Worm (Caenorhabditis elegans) whole organism, mixed stage, embryonic: Measurements from ENCODE around the gene ugtp-1.

Experiments used
- M03D4.4 ChIP-seq: sonication (generic microtip); optimal IDR thresholded peaks from 2 replicates; lab custom pipeline; 2017; ENCODE audit warnings: mild to moderate bottlenecking, missing genetic modification characterization, missing compliant biosample characterization
- bed-3 ChIP-seq: fragments of 200-800 bp; sonication (Bioruptor generic); optimal IDR thresholded peaks from 3 replicates; lab custom pipeline; 2018; ENCODE audit warnings: mild to moderate bottlenecking, missing genetic modification characterization, moderate library complexity, missing compliant biosample characterization
- blmp-1 ChIP-seq: fragments of 150-350 bp; optimal IDR thresholded peaks from 2 replicates; lab custom pipeline; 2014; ENCODE audit warnings: missing biosample characterization, missing genetic modification characterization
- ceh-39 ChIP-seq: fragments of 150-350 bp; optimal IDR thresholded peaks from 2 replicates; lab custom pipeline; 2014; ENCODE audit warnings: missing biosample characterization, missing genetic modification characterization
- ceh-43 ChIP-seq: fragments of 200-800 bp; sonication (Bioruptor generic); optimal IDR thresholded peaks from 2 replicates; lab custom pipeline; 2018; ENCODE audit warnings: mild to moderate bottlenecking, missing genetic modification characterization, moderate library complexity, missing compliant biosample characterization
- ceh-83 ChIP-seq: fragments of 200-800 bp; sonication (Bioruptor generic); optimal IDR thresholded peaks from 2 replicates; lab custom pipeline; 2018; ENCODE audit warnings: mild to moderate bottlenecking, missing genetic modification characterization, missing compliant biosample characterization
- ces-1 ChIP-seq: fragments of 150-350 bp; optimal IDR thresholded peaks from 2 replicates; lab custom pipeline; 2014; ENCODE audit warnings: missing biosample characterization, missing genetic modification reagents, missing genetic modification characterization
- cnd-1 ChIP-seq: fragments of 200-800 bp; sonication (Bioruptor generic); optimal IDR thresholded peaks from 2 replicates; lab custom pipeline; 2018; ENCODE audit warnings: mild to moderate bottlenecking, missing genetic modification characterization, missing compliant biosample characterization
- drap-1 ChIP-seq: fragments of 200-800 bp; sonication (Bioruptor generic); optimal IDR thresholded peaks from 3 replicates; lab custom pipeline; 2018; ENCODE audit warnings: mild to moderate bottlenecking, missing genetic modification characterization, missing compliant biosample characterization
- elt-1 ChIP-seq: sonication (generic microtip); optimal IDR thresholded peaks from 2 replicates; lab custom pipeline; 2017; ENCODE audit warnings: missing genetic modification characterization, mild to moderate bottlenecking, missing compliant biosample characterization, antibody characterized with exemption, moderate library complexity, borderline replicate concordance; ENCODE audit not compliant: insufficient read depth
- elt-3 ChIP-seq: fragments of 150-350 bp; optimal IDR thresholded peaks from 2 replicates; lab custom pipeline; 2014; ENCODE audit warnings: missing biosample characterization, missing genetic modification characterization
- flh-1 ChIP-seq: fragments of 200-800 bp; sonication (Bioruptor generic); optimal IDR thresholded peaks from 2 replicates; lab custom pipeline; 2018; ENCODE audit warnings: mild to moderate bottlenecking, missing genetic modification characterization, moderate library complexity, missing compliant biosample characterization
- ham-2 ChIP-seq: fragments of 200-800 bp; sonication (Bioruptor generic); optimal IDR thresholded peaks from 2 replicates; lab custom pipeline; 2018; ENCODE audit warnings: mild to moderate bottlenecking, missing genetic modification characterization, missing compliant biosample characterization
- hlh-1 ChIP-seq: fragments of 150-350 bp; optimal IDR thresholded peaks from 2 replicates; lab custom pipeline; 2014; ENCODE audit warnings: missing biosample characterization, missing genetic modification reagents, missing genetic modification characterization
- lin-13 ChIP-seq: fragments of 150-350 bp; optimal IDR thresholded peaks from 2 replicates; lab custom pipeline; 2014; ENCODE audit warnings: missing biosample characterization, missing genetic modification characterization
- lin-32 ChIP-seq: fragments of 200-800 bp; sonication (Bioruptor generic); optimal IDR thresholded peaks from 2 replicates; lab custom pipeline; 2018; ENCODE audit warnings: mild to moderate bottlenecking, missing genetic modification characterization, missing compliant biosample characterization
- lsy-2 ChIP-seq: fragments of 150-350 bp; optimal IDR thresholded peaks from 2 replicates; lab custom pipeline; 2014; ENCODE audit warnings: missing biosample characterization, missing genetic modification characterization
- mab-5 ChIP-seq: fragments of 150-350 bp; optimal IDR thresholded peaks from 2 replicates; lab custom pipeline; 2014; ENCODE audit warnings: missing biosample characterization, missing genetic modification characterization
- mep-1 ChIP-seq: fragments of 150-350 bp; optimal IDR thresholded peaks from 2 replicates; lab custom pipeline; 2017; ENCODE audit warnings: missing biosample characterization, missing genetic modification reagents, missing genetic modification characterization, inconsistent platforms
- mls-2 ChIP-seq: sonication (generic microtip); optimal IDR thresholded peaks from 2 replicates; lab custom pipeline; 2016; ENCODE audit warnings: mild to moderate bottlenecking, missing genetic modification characterization, moderate library complexity, missing compliant biosample characterization
- nhr-12 ChIP-seq: fragments of 150-350 bp; optimal IDR thresholded peaks from 2 replicates; lab custom pipeline; 2014; ENCODE audit warnings: missing biosample characterization, missing genetic modification characterization
- nhr-2 ChIP-seq: fragments of 150-350 bp; optimal IDR thresholded peaks from 2 replicates; lab custom pipeline; 2014; ENCODE audit warnings: missing biosample characterization, missing genetic modification characterization
- nhr-237 ChIP-seq: fragments of 150-350 bp; optimal IDR thresholded peaks from 2 replicates; lab custom pipeline; 2014; ENCODE audit warnings: missing biosample characterization, missing genetic modification characterization
- nhr-28 ChIP-seq: fragments of 150-350 bp; optimal IDR thresholded peaks from 2 replicates; lab custom pipeline; 2014; ENCODE audit warnings: missing biosample characterization, missing genetic modification characterization
- nhr-76 ChIP-seq: sonication (generic microtip); optimal IDR thresholded peaks from 2 replicates; lab custom pipeline; 2017; ENCODE audit warnings: missing biosample characterization, missing genetic modification characterization
- pha-4 ChIP-seq: fragments of 150-350 bp; optimal IDR thresholded peaks from 2 replicates; lab custom pipeline; 2018; ENCODE audit warnings: missing biosample characterization, missing genetic modification reagents, missing genetic modification characterization
- sem-2 ChIP-seq: fragments of 200-800 bp; sonication (Bioruptor generic); optimal IDR thresholded peaks from 2 replicates; lab custom pipeline; 2018; ENCODE audit warnings: mild to moderate bottlenecking, missing genetic modification characterization, missing compliant biosample characterization
- snpc-4 ChIP-seq: fragments of 150-350 bp; optimal IDR thresholded peaks from 2 replicates; lab custom pipeline; 2014; ENCODE audit warnings: missing biosample characterization, missing genetic modification characterization
- sptf-1 ChIP-seq: sonication (generic microtip); optimal IDR thresholded peaks from 2 replicates; lab custom pipeline; 2017; ENCODE audit warnings: mild to moderate bottlenecking, missing genetic modification characterization, moderate library complexity, missing compliant biosample characterization
- tbx-8 ChIP-seq: fragments of 200-800 bp; sonication (Bioruptor generic); optimal IDR thresholded peaks from 2 replicates; lab custom pipeline; 2018; ENCODE audit warnings: mild to moderate bottlenecking, missing genetic modification characterization, moderate library complexity, missing compliant biosample characterization
- unc-120 ChIP-seq: sonication (generic microtip); optimal IDR thresholded peaks from 2 replicates; lab custom pipeline; 2017; ENCODE audit warnings: missing genetic modification characterization, missing compliant biosample characterization; ENCODE audit not compliant: poor library complexity, severe bottlenecking
- unc-39 ChIP-seq: fragments of 150-350 bp; optimal IDR thresholded peaks from 2 replicates; lab custom pipeline; 2014; ENCODE audit warnings: missing biosample characterization, missing genetic modification characterization
- unc-62 ChIP-seq: fragments of 150-350 bp; optimal IDR thresholded peaks from 2 replicates; lab custom pipeline; 2014; ENCODE audit warnings: missing biosample characterization, missing genetic modification reagents, missing genetic modification characterization
- zip-8 ChIP-seq: fragments of 150-350 bp; optimal IDR thresholded peaks from 2 replicates; lab custom pipeline; 2014; ENCODE audit warnings: missing biosample characterization, missing genetic modification characterization
- ztf-11 ChIP-seq: fragments of 150-350 bp; optimal IDR thresholded peaks from 2 replicates; lab custom pipeline; 2014; ENCODE audit warnings: missing biosample characterization, missing genetic modification characterization

ugtp-1 gene

DNA sequence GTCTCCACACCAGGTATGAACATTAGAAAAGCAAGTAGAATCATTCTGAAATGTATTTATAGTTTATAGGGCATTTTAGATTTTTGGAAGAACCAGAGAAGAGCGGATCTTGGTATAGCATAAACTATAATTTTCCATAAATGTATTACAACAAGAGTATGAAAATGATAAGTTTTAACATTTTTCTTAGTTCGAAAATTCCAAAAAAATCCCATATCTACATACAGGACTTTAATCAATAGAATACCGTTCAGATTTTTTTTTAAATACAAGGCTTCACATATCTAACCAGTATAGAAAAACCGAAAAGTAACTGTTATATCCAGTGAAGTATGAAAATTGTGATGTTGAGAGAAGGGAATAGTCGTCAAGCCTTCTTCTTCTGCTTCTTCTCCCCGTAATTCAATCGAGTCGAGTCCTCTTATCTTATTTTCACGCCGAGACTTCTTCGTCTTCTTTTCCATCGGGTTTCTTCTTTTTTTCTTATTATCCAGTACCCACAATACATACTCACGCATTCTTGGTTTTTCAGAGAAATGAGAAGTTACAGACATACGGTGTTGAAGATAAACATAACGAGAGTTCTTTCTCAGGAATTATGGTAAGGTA lies 6.6 kb downstream of the ugtp-1 start, which contains the start of gene ZK370.6:
TSS of gene ZK370.6 (minus strand) at position 51 of the 609 bp plus-strand sequence.
- TF ChIP-seq cnd-1 (tag; lab: Kevin White, UChicago) = no peak
- peak; percentile 92 for TF ChIP-seq ces-1 (GFP tag; lab: Kevin White, UChicago)
- TF ChIP-seq, all 35 proteins: peak for 1

DNA sequence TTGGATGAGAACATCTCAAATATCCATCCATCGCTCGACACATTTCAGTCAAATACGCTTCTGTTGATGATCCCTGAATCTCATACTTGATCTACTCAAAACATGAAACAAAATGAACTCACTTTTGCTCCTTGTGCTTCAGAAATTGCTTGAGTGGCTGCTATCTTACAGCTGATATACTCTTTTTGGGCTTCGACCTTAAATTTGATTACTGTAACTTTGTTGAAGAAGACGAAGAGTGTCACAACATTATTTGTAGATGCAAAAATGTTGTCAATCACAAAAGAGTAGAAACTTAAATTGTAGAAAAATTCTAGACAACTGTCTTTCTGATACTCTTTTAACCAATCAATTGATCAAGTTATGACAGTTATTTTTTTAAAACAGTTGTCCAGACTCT lies 7.9 kb downstream of the ugtp-1 start:
- TF ChIP-seq snpc-4 (tag; lab: Kevin White, UChicago) (no peak), ces-1 (GFP tag; lab: Kevin White, UChicago) (peak; percentile 8)

DNA sequence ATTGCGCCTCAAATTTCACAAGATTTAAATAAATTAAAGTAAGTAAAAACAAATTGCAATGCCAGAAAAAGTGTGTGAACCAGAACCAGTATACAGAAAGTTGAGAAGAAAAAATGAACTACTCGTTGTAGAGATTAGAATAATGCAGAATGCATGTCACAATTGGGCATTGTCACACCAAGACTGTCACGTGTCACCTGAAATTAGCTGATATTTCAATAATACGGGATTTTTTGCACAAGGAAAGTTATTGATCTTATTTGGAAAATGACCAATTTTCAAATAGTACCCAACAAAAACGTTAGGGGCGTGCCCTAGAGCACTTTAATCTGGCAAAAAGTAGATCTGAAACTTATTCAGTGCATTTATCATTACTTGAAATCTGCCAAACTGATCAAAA lies 8.6 kb downstream of the ugtp-1 start:
- TF ChIP-seq ztf-11 (tag; lab: Kevin White, UChicago) (no peak), nhr-28 (no peak), bed-3 (GFP tag; lab: Kevin White, UChicago) (no peak), nhr-12 (tag; lab: Kevin White, UChicago) (no peak)
- TF ChIP-seq, all 35 proteins: peak for 0

DNA sequence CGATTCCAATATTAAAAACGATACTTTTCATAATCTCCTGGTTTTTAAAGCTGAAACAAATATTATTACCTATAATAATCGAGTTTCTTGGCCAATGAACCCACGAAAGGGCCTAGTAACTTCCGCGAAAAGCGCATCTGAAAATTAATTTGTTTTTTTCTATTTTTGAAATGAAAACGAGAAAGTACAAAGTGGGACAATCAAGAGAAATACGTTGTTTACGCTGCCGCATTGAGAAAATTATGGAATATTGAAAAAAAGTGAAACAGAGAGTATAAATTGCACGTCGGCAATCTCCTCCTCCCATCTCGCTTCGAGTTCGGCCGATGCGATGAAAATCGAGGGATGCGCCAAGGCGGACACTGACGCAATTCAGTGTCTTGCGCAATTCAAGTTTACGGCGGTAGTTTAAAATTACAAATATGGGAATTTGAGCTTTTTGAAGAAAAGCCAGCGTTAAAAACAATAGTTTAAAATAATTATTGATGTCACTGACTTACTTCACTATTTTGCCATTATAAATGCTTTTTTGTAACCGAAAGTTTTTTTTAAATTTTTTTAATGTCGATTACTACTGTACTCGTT lies 9.1 kb downstream of the ugtp-1 start, which contains the start of gene pdhk-2:
TSS of gene pdhk-2 (minus strand) at position 137 of the 585 bp plus-strand sequence.
- peak; percentile 72 for TF ChIP-seq ceh-83 (GFP tag; lab: Kevin White, UChicago)
- no peak for TF ChIP-seq nhr-12 (tag; lab: Kevin White, UChicago)
- peak; percentile 78 for TF ChIP-seq M03D4.4 (tag; lab: Kevin White, UChicago)
- TF ChIP-seq elt-3 (tag; lab: Kevin White, UChicago) = no peak
- no peak for TF ChIP-seq blmp-1
- peak; percentile 76 for TF ChIP-seq drap-1 (GFP tag; lab: Kevin White, UChicago)
- TF ChIP-seq cnd-1 (tag; lab: Kevin White, UChicago) = peak; percentile 64
- no peak for TF ChIP-seq sem-2 (GFP tag; lab: Kevin White, UChicago)
- TF ChIP-seq unc-62 (GFP tag; lab: Kevin White, UChicago) = peak; percentile 57
- no peak for TF ChIP-seq tbx-8 (GFP tag; lab: Kevin White, UChicago)
- no peak for TF ChIP-seq nhr-28
- TF ChIP-seq ham-2 = peak; percentile 39
- peak; percentile 76 for TF ChIP-seq pha-4
- TF ChIP-seq ceh-39 = peak; percentile 67
- peak; percentile 87 for TF ChIP-seq lin-13 (tag; lab: Kevin White, UChicago)
- TF ChIP-seq sptf-1 = peak; percentile 86
- peak; percentile 82 for TF ChIP-seq zip-8 (tag; lab: Kevin White, UChicago)
- TF ChIP-seq nhr-76 (tag; lab: Kevin White, UChicago) = no peak
- peak; percentile 71 for TF ChIP-seq ceh-43 (GFP tag; lab: Kevin White, UChicago)
- TF ChIP-seq unc-120 = peak; percentile 90
- TF ChIP-seq mep-1 (tag; lab: Kevin White, UChicago) = peak; percentile 90
- TF ChIP-seq nhr-2 (tag; lab: Kevin White, UChicago) = no peak
- TF ChIP-seq elt-1 (tag; lab: Kevin White, UChicago) = peak; percentile 58
- TF ChIP-seq ztf-11 (tag; lab: Kevin White, UChicago) = no peak
- TF ChIP-seq hlh-1 (tag; lab: Kevin White, UChicago) = peak; percentile 54
- no peak for TF ChIP-seq unc-39
- TF ChIP-seq snpc-4 (tag; lab: Kevin White, UChicago) = no peak
- peak; percentile 85 for TF ChIP-seq lsy-2
- peak; percentile 31 for TF ChIP-seq bed-3 (GFP tag; lab: Kevin White, UChicago)
- peak; percentile 4 for TF ChIP-seq lin-32 (GFP tag; lab: Kevin White, UChicago)
- TF ChIP-seq mab-5 (tag; lab: Kevin White, UChicago) = no peak
- TF ChIP-seq mls-2 = peak; percentile 81
- TF ChIP-seq ces-1 (GFP tag; lab: Kevin White, UChicago) = peak; percentile 78
- TF ChIP-seq flh-1 = peak; percentile 4
- TF ChIP-seq nhr-237 (tag; lab: Kevin White, UChicago) = peak; percentile 80
